Fruit fly (Drosophila melanogaster): ENCODE measurements around the gene VhaAC39-2.

VhaAC39-2 gene

dm6 chr3R:23156347-23156864 is 2.7 kb downstream of the VhaAC39-2 start (continued):
- TF ChIP-seq mam (GFP tag; optimal IDR thresholded peaks at IDR 0.05) = no peak
- TF ChIP-seq CG4820 (GFP tag; optimal IDR thresholded peaks at IDR 0.05) = no peak
- TF ChIP-seq Pdp1 (GFP tag; optimal IDR thresholded peaks at IDR 0.05) = no peak
- TF ChIP-seq ham (GFP tag; IDR thresholded peaks at IDR 0.05) = no peak
- 0 out of 3 replicates have a peak, but pooled peaks have one; percentile 18 for TF ChIP-seq dysf (GFP tag; IDR thresholded peaks at IDR 0.05)
- no peak for TF ChIP-seq lilli (GFP tag; optimal IDR thresholded peaks at IDR 0.05)
- peak; percentile 48 for TF ChIP-seq Ets65A (GFP tag)
- TF ChIP-seq Ets97D (GFP tag; optimal IDR thresholded peaks at IDR 0.05) = no peak
- TF ChIP-seq CG2678 (tag; optimal IDR thresholded peaks at IDR 0.05) = no peak
- TF ChIP-seq chif (GFP tag; optimal IDR thresholded peaks at IDR 0.05) = no peak
- TF ChIP-seq D19B (GFP tag; optimal IDR thresholded peaks at IDR 0.05) = peak; percentile 90
- no peak for TF ChIP-seq Hmr (GFP tag; optimal IDR thresholded peaks at IDR 0.05)
- TF ChIP-seq BEAF-32 (GFP tag; optimal IDR thresholded peaks at IDR 0.05) = no peak
- no peak for TF ChIP-seq Aef1 (GFP tag; IDR thresholded peaks at IDR 0.05)
- no peak for TF ChIP-seq pum (GFP tag; optimal IDR thresholded peaks at IDR 0.05)
- TF ChIP-seq Lhr (GFP tag; optimal IDR thresholded peaks at IDR 0.05) = no peak

dm6 chr3R:23149021-23149571 is 10.0 kb downstream of the VhaAC39-2 start:
- no peak for TF ChIP-seq ERR (GFP tag; optimal IDR thresholded peaks at IDR 0.05)
- TF ChIP-seq Dbx (GFP tag; IDR thresholded peaks at IDR 0.05) = no peak
- TF ChIP-seq br (optimal IDR thresholded peaks at IDR 0.05) = no peak
- no peak for TF ChIP-seq ato (GFP tag; IDR thresholded peaks at IDR 0.05; ENCODE audit: partially characterized antibody)
- TF ChIP-seq CG3847 (GFP tag; IDR thresholded peaks at IDR 0.05) = no peak
- TF ChIP-seq CG30431 (GFP tag; optimal IDR thresholded peaks at IDR 0.05) = peak; percentile 17
- peak; percentile 34 for TF ChIP-seq unpg (GFP tag; optimal IDR thresholded peaks at IDR 0.05)
- TF ChIP-seq CG2678 (tag; optimal IDR thresholded peaks at IDR 0.05) = no peak
- TF ChIP-seq Deaf1 (tag; optimal IDR thresholded peaks at IDR 0.05) = no peak
- no peak for TF ChIP-seq corto (GFP tag; optimal IDR thresholded peaks at IDR 0.05)
- TF ChIP-seq CG15601 (tag; optimal IDR thresholded peaks at IDR 0.05) = peak; percentile 10
- no peak for TF ChIP-seq wek (GFP tag; optimal IDR thresholded peaks at IDR 0.05)
- TF ChIP-seq inv (GFP tag; IDR thresholded peaks at IDR 0.05; ENCODE audit: partially characterized antibody) = no peak
- no peak for TF ChIP-seq Eip74EF (GFP tag; optimal IDR thresholded peaks at IDR 0.05)
- TF ChIP-seq CG2129 (GFP tag; IDR thresholded peaks at IDR 0.05; ENCODE audit: partially characterized antibody) = no peak
- TF ChIP-seq gfzf (GFP tag; optimal IDR thresholded peaks at IDR 0.05) = no peak
- TF ChIP-seq CG5245 (GFP tag; optimal IDR thresholded peaks at IDR 0.05) = no peak
- no peak for TF ChIP-seq eyg (GFP tag; optimal IDR thresholded peaks at IDR 0.05)
- no peak for TF ChIP-seq Atf6 (GFP tag; IDR thresholded peaks at IDR 0.05)
- no peak for TF ChIP-seq YL-1 (GFP tag; optimal IDR thresholded peaks at IDR 0.05)
- no peak for TF ChIP-seq CG12071 (GFP tag; optimal IDR thresholded peaks at IDR 0.05)
- no peak for TF ChIP-seq ro (GFP tag; IDR thresholded peaks at IDR 0.05)
- TF ChIP-seq org-1 (GFP tag; optimal IDR thresholded peaks at IDR 0.05) = no peak
- TF ChIP-seq Gsc (GFP tag; IDR thresholded peaks at IDR 0.05) = no peak
- TF ChIP-seq CG6854 (GFP tag; optimal IDR thresholded peaks at IDR 0.05) = no peak
- TF ChIP-seq CG18619 (GFP tag; optimal IDR thresholded peaks at IDR 0.05) = no peak
- TF ChIP-seq bsh (GFP tag; optimal IDR thresholded peaks at IDR 0.05) = peak; percentile 62 to 65
- peak; percentile 59 for TF ChIP-seq Blimp-1 (GFP tag; optimal IDR thresholded peaks at IDR 0.05)
- TF ChIP-seq Six4 (GFP tag; optimal IDR thresholded peaks at IDR 0.05) = no peak
- no peak for TF ChIP-seq CG18476 (GFP tag; optimal IDR thresholded peaks at IDR 0.05)
- TF ChIP-seq caup (GFP tag; optimal IDR thresholded peaks at IDR 0.05; ENCODE audit: severe bottlenecking) = no peak
- TF ChIP-seq CG10654 (GFP tag; optimal IDR thresholded peaks at IDR 0.05) = no peak
- peak; percentile 82 for TF ChIP-seq Xrp1 (GFP tag; IDR thresholded peaks at IDR 0.05)
- no peak for TF ChIP-seq CG9932 (GFP tag; IDR thresholded peaks at IDR 0.05)

Data from whole organism, embryonic.